Fruit fly (Drosophila melanogaster) whole organism, embryonic: ENCODE measurements around the gene CG10286.

Experiments used
- Atf3 ChIP-seq: fragments of 200-800 bp; sonication (Bioruptor generic); optimal IDR thresholded peaks from 3 replicates; lab custom pipeline; 2016; ENCODE audit warnings: missing biosample characterization, missing genetic modification characterization
- B-H1 ChIP-seq: fragments of 200-800 bp; sonication (Bioruptor generic); IDR thresholded peaks from 3 replicates; pipeline ENCODE4 v1.3.6; 2022; ENCODE audit warnings: missing biosample characterization, missing genetic modification characterization
- CG10267 ChIP-seq: fragments of 200-800 bp; sonication (Bioruptor generic); optimal IDR thresholded peaks from 2 replicates; lab custom pipeline; 2018; ENCODE audit warnings: missing biosample characterization, mild to moderate bottlenecking, missing genetic modification characterization, moderate library complexity
- CG10366 ChIP-seq: fragments of 200-800 bp; sonication (Bioruptor generic); IDR thresholded peaks from 2 replicates; pipeline ENCODE4 v1.3.6; 2022; ENCODE audit warnings: missing biosample characterization, missing genetic modification characterization
- CG10565 ChIP-seq: fragments of 200-800 bp; sonication (Bioruptor generic); optimal IDR thresholded peaks from 3 replicates; lab custom pipeline; 2016; ENCODE audit warnings: missing biosample characterization, mild to moderate bottlenecking, missing genetic modification characterization
- CG11085 ChIP-seq: fragments of 200-800 bp; sonication (Bioruptor generic); IDR thresholded peaks from 2 replicates; pipeline ENCODE4 v1.3.6; 2022; ENCODE audit warnings: missing biosample characterization, missing genetic modification characterization
- CG11093 ChIP-seq: fragments of 200-800 bp; sonication (Bioruptor generic); IDR thresholded peaks from 3 replicates; pipeline ENCODE4 v1.3.6; 2022; ENCODE audit warnings: missing biosample characterization, missing genetic modification characterization
- CG11504 ChIP-seq: fragments of 200-800 bp; sonication (Bioruptor generic); optimal IDR thresholded peaks from 3 replicates; lab custom pipeline; 2019; ENCODE audit warnings: missing biosample characterization, mild to moderate bottlenecking, missing genetic modification characterization, moderate library complexity
- CG12071 ChIP-seq: fragments of 200-800 bp; sonication (Bioruptor generic); optimal IDR thresholded peaks from 3 replicates; lab custom pipeline; 2018; ENCODE audit warnings: missing biosample characterization, mild to moderate bottlenecking, missing genetic modification characterization
- CG14965 ChIP-seq: fragments of 200-800 bp; sonication (Bioruptor generic); optimal IDR thresholded peaks from 2 replicates; lab custom pipeline; 2016; ENCODE audit warnings: missing biosample characterization, missing genetic modification characterization, borderline replicate concordance
- CG15514 ChIP-seq: fragments of 200-800 bp; sonication (Bioruptor generic); optimal IDR thresholded peaks from 3 replicates; lab custom pipeline; 2017; ENCODE audit warnings: missing biosample characterization, missing genetic modification characterization, mild to moderate bottlenecking, moderate library complexity, missing genetic modification reagents
- CG1603 ChIP-seq: fragments of 200-800 bp; sonication (Bioruptor generic); optimal IDR thresholded peaks from 2 replicates; lab custom pipeline; 2019; ENCODE audit warnings: missing biosample characterization, mild to moderate bottlenecking, missing genetic modification characterization, moderate library complexity
- CG17568 ChIP-seq: fragments of 200-800 bp; sonication (Bioruptor generic); optimal IDR thresholded peaks from 2 replicates; lab custom pipeline; 2018; ENCODE audit warnings: missing biosample characterization, mild to moderate bottlenecking, missing genetic modification characterization, moderate library complexity
- CG2116 ChIP-seq: fragments of 200-800 bp; sonication (Bioruptor generic); optimal IDR thresholded peaks from 3 replicates; lab custom pipeline; 2018; ENCODE audit warnings: missing biosample characterization, mild to moderate bottlenecking, missing genetic modification characterization
- CG30020 ChIP-seq: fragments of 200-800 bp; optimal IDR thresholded peaks from 2 replicates; lab custom pipeline; 2019; ENCODE audit warnings: missing biosample characterization, mild to moderate bottlenecking, missing genetic modification characterization, moderate library complexity
- CG31365 ChIP-seq: fragments of 200-800 bp; sonication (Bioruptor generic); optimal IDR thresholded peaks from 2 replicates; lab custom pipeline; 2018; ENCODE audit warnings: missing biosample characterization, mild to moderate bottlenecking, missing genetic modification characterization
- CG32532 ChIP-seq: fragments of 200-800 bp; sonication (Bioruptor generic); IDR thresholded peaks from 2 replicates; pipeline ENCODE4 v1.3.6; 2022; ENCODE audit warnings: missing biosample characterization, missing genetic modification characterization
- CG6689 ChIP-seq: fragments of 200-800 bp; sonication (Bioruptor generic); IDR thresholded peaks from 2 replicates; pipeline ENCODE4 v1.3.6; 2022; ENCODE audit warnings: missing biosample characterization, missing genetic modification characterization
- CG6854 ChIP-seq: fragments of 200-800 bp; sonication (Bioruptor generic); optimal IDR thresholded peaks from 3 replicates; lab custom pipeline; 2017; ENCODE audit warnings: missing biosample characterization, mild to moderate bottlenecking, missing genetic modification characterization
- CG7372 ChIP-seq: fragments of 200-800 bp; sonication (Bioruptor generic); IDR thresholded peaks from 2 replicates; pipeline ENCODE4 v1.3.6; 2022; ENCODE audit warnings: missing biosample characterization, missing genetic modification characterization
- Dip3 ChIP-seq: fragments of 200-800 bp; sonication (Bioruptor generic); optimal IDR thresholded peaks from 3 replicates; lab custom pipeline; 2016; ENCODE audit warnings: missing biosample characterization, missing genetic modification characterization
- Doc3 ChIP-seq: fragments of 200-800 bp; sonication (Bioruptor generic); IDR thresholded peaks from 3 replicates; pipeline ENCODE4 v1.3.6; 2022; ENCODE audit warnings: missing biosample characterization, missing genetic modification characterization; ENCODE audit not compliant: partially characterized antibody
- Dp ChIP-seq: fragments of 200-800 bp; sonication (Bioruptor generic); optimal IDR thresholded peaks from 2 replicates; lab custom pipeline; 2018; ENCODE audit warnings: missing biosample characterization, mild to moderate bottlenecking, missing genetic modification characterization, moderate library complexity
- Elba2 ChIP-seq: fragments of 200-800 bp; sonication (Bioruptor generic); optimal IDR thresholded peaks from 3 replicates; lab custom pipeline; 2016; ENCODE audit warnings: missing biosample characterization, missing genetic modification characterization
- Fer2 ChIP-seq: fragments of 200-800 bp; sonication (Bioruptor generic); optimal IDR thresholded peaks from 2 replicates; lab custom pipeline; 2018; ENCODE audit warnings: missing biosample characterization, mild to moderate bottlenecking, missing genetic modification characterization, moderate library complexity
- Fer3 ChIP-seq: fragments of 200-800 bp; sonication (Bioruptor generic); optimal IDR thresholded peaks from 2 replicates; lab custom pipeline; 2018; ENCODE audit warnings: missing biosample characterization, mild to moderate bottlenecking, missing genetic modification characterization, moderate library complexity
- HLHmδ ChIP-seq: fragments of 200-800 bp; sonication (Bioruptor generic); optimal IDR thresholded peaks from 2 replicates; lab custom pipeline; 2018; ENCODE audit warnings: missing biosample characterization, mild to moderate bottlenecking, missing genetic modification characterization, moderate library complexity
- HmgD ChIP-seq: fragments of 200-800 bp; sonication (Bioruptor generic); optimal IDR thresholded peaks from 3 replicates; lab custom pipeline; 2016; ENCODE audit warnings: missing biosample characterization, missing genetic modification characterization
- Hsf ChIP-seq: fragments of 200-800 bp; sonication (Bioruptor generic); optimal IDR thresholded peaks from 3 replicates; lab custom pipeline; 2016; ENCODE audit warnings: missing biosample characterization, missing genetic modification characterization
- Kr ChIP-seq: fragments of 200-800 bp; sonication (Bioruptor generic); optimal IDR thresholded peaks from 2 replicates; lab custom pipeline; 2017; ENCODE audit warnings: missing biosample characterization, mild to moderate bottlenecking, missing genetic modification characterization
- Oli ChIP-seq: fragments of 200-800 bp; sonication (Bioruptor generic); optimal IDR thresholded peaks from 2 replicates; lab custom pipeline; 2018; ENCODE audit warnings: missing biosample characterization, mild to moderate bottlenecking, missing genetic modification characterization, moderate library complexity
- Ravus ChIP-seq: fragments of 200-800 bp; sonication (Bioruptor generic); IDR thresholded peaks from 2 replicates; pipeline ENCODE4 v1.3.6; 2022; ENCODE audit warnings: missing biosample characterization, missing genetic modification characterization
- Sin3A ChIP-seq: fragments of >200 bp; optimal IDR thresholded peaks from 2 replicates; lab custom pipeline; 2018
- Sry-β ChIP-seq: fragments of 200-800 bp; sonication (Bioruptor generic); optimal IDR thresholded peaks from 2 replicates; lab custom pipeline; 2018; ENCODE audit warnings: missing biosample characterization, mild to moderate bottlenecking, missing genetic modification characterization, moderate library complexity
- Vsx1 ChIP-seq: fragments of 200-800 bp; sonication (Bioruptor generic); optimal IDR thresholded peaks from 2 replicates; lab custom pipeline; 2017; ENCODE audit warnings: missing biosample characterization, mild to moderate bottlenecking, missing genetic modification characterization, missing genetic modification reagents
- bsh ChIP-seq, 2 experiments: fragments of 200-800 bp; sonication (Bioruptor generic); optimal IDR thresholded peaks; 2 replicates each; lab custom pipeline; 2017 to 2018; ENCODE audit warnings: mild to moderate bottlenecking in 2 of 2, missing biosample characterization in 2 of 2, missing genetic modification characterization in 2 of 2, moderate library complexity in 1 of 2
- chm ChIP-seq: fragments of 200-800 bp; sonication (Bioruptor generic); IDR thresholded peaks from 2 replicates; pipeline ENCODE4 v1.3.6; 2022; ENCODE audit warnings: missing biosample characterization, missing genetic modification characterization
- croc ChIP-seq: fragments of 200-800 bp; sonication (Bioruptor generic); conservative IDR thresholded peaks from 3 replicates; pipeline ENCODE4 v1.3.6; 2022; ENCODE audit warnings: missing biosample characterization, missing genetic modification characterization
- disco-r ChIP-seq: fragments of 200-800 bp; sonication (Bioruptor generic); optimal IDR thresholded peaks from 2 replicates; lab custom pipeline; 2016; ENCODE audit warnings: missing biosample characterization, missing genetic modification characterization
- dysf ChIP-seq: fragments of 200-800 bp; sonication (Bioruptor generic); IDR thresholded peaks from 3 replicates; pipeline ENCODE4 v1.3.6; 2022; ENCODE audit warnings: missing biosample characterization, missing genetic modification characterization
- gsb-n ChIP-seq: fragments of 200-800 bp; sonication (Bioruptor generic); optimal IDR thresholded peaks from 3 replicates; lab custom pipeline; 2018; ENCODE audit warnings: missing biosample characterization, mild to moderate bottlenecking, missing genetic modification characterization
- h ChIP-seq: fragments of >200 bp; optimal IDR thresholded peaks from 2 replicates; lab custom pipeline; 2017
- nmo ChIP-seq: fragments of 200-800 bp; sonication (Bioruptor generic); optimal IDR thresholded peaks from 2 replicates; lab custom pipeline; 2018; ENCODE audit warnings: missing biosample characterization, mild to moderate bottlenecking, missing genetic modification characterization, moderate library complexity
- p53 ChIP-seq: fragments of 200-800 bp; sonication (Bioruptor generic); optimal IDR thresholded peaks from 2 replicates; lab custom pipeline; 2016; ENCODE audit warnings: missing biosample characterization, missing genetic modification characterization
- pfk ChIP-seq: fragments of 200-800 bp; sonication (Bioruptor generic); optimal IDR thresholded peaks from 2 replicates; lab custom pipeline; 2018; ENCODE audit warnings: missing biosample characterization, mild to moderate bottlenecking, missing genetic modification characterization, moderate library complexity
- psq ChIP-seq: fragments of 200-800 bp; sonication (Bioruptor generic); optimal IDR thresholded peaks from 2 replicates; lab custom pipeline; 2017; ENCODE audit warnings: missing biosample characterization, missing genetic modification characterization
- repo ChIP-seq: fragments of 200-800 bp; sonication (Bioruptor generic); optimal IDR thresholded peaks from 2 replicates; lab custom pipeline; 2016; ENCODE audit warnings: missing biosample characterization, missing genetic modification characterization
- sna ChIP-seq: fragments of 200-800 bp; sonication (Bioruptor generic); IDR thresholded peaks from 2 replicates; pipeline ENCODE4 v1.3.6; 2022; ENCODE audit warnings: missing biosample characterization, missing genetic modification characterization; ENCODE audit not compliant: partially characterized antibody
- sr ChIP-seq: fragments of 200-800 bp; sonication (Bioruptor generic); IDR thresholded peaks from 3 replicates; pipeline ENCODE4 v1.3.6; 2022; ENCODE audit warnings: missing biosample characterization, missing genetic modification characterization
- ttk ChIP-seq: fragments of 200-800 bp; sonication (Bioruptor generic); IDR thresholded peaks from 2 replicates; pipeline ENCODE4 v2.1.2; 2022; ENCODE audit warnings: missing biosample characterization, missing genetic modification characterization

CG10286 gene

DNA sequence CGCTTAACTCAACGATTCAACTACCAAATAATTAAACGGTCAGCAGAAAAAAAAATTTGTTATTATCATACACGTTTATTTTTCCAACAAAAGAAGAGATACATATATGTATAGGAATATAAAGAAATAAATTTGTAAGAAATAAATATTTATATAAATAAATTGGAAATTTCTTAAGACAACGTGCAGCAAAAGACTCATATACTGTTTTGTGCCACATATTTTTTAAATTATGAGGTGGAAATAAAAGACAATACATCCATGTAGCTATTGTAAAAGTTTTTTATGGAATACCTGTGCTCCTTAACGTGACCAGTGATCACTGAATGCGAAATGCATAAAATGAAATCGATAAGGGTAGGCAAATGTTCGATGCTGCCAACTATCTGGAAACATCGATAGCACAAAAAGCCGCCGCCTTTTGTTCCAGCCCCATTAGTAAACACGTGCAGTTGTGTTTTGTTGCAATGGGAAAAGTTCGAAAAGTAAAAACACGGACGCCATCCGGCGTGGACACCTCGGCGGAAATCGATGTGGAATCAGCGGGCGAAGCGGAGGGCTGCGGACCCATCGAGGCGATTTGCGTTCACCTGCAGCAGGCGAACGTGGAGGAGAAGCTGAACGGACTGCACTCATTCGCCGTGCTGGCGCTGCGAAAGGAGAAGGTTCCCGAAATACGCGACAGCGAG, at the start of gene CG10286 (continued):
- TF ChIP-seq Fer3 (tag; lab: Kevin White, UChicago), result peak; percentile 5
- TF ChIP-seq dysf (GFP tag; lab: Robert Waterston, UW), result peak; percentile 20; the same call in 2 of the 3 replicates
- no peak for TF ChIP-seq CG12071
- no peak for TF ChIP-seq Fer2 (tag; lab: Kevin White, UChicago)
- TF ChIP-seq CG31365 (tag; lab: Kevin White, UChicago), result no peak
- peak; percentile 12 for TF ChIP-seq CG30020
- TF ChIP-seq Sry-β (GFP tag; lab: Kevin White, UChicago), result peak; percentile 15
- TF ChIP-seq nmo (GFP tag; lab: Kevin White, UChicago), result peak; percentile 34
- TF ChIP-seq CG11504, result no peak
- TF ChIP-seq chm, result peak; percentile 35; the same call in 1 of the 2 replicates
- no peak for TF ChIP-seq Dip3
- no peak for TF ChIP-seq Oli (tag; lab: Kevin White, UChicago)
- TF ChIP-seq CG6689, result peak; percentile 48; the same call in 1 of the 2 replicates
- TF ChIP-seq repo, result peak; percentile 26
- TF ChIP-seq CG6854 (GFP tag; lab: Kevin White, UChicago), result no peak
- TF ChIP-seq CG7372 (GFP tag; lab: Robert Waterston, UW), result no peak
- peak; percentile 51; the same call in 2 of the 3 replicates for TF ChIP-seq Doc3 (GFP tag; lab: Robert Waterston, UW)
- peak; percentile 61 for TF ChIP-seq CG1603 (tag; lab: Kevin White, UChicago)
- TF ChIP-seq croc, result no peak
- no peak for TF ChIP-seq HLHmδ (GFP tag; lab: Kevin White, UChicago)
- TF ChIP-seq CG10267, result peak; percentile 55
- no peak for TF ChIP-seq CG17568 (GFP tag; lab: Kevin White, UChicago)
- no peak for TF ChIP-seq disco-r (GFP tag; lab: Kevin White, UChicago)
- peak; percentile 34 for TF ChIP-seq HmgD
- TF ChIP-seq Dp (GFP tag; lab: Kevin White, UChicago), result peak; percentile 22
- TF ChIP-seq bsh (GFP tag; optimal IDR thresholded peaks at IDR 0.05; lab: Kevin White, UChicago), result peak in 1 of 2 experiments; percentile 24
- TF ChIP-seq Sin3A (lab: Kevin White, UChicago), result peak; percentile 27
- no peak for TF ChIP-seq Kr (GFP tag; lab: Kevin White, UChicago)
- no peak for TF ChIP-seq Ravus (GFP tag; lab: Robert Waterston, UW)
- no peak for TF ChIP-seq pfk
- no peak for TF ChIP-seq CG14965 (GFP tag; lab: Kevin White, UChicago)
- TF ChIP-seq ttk (GFP tag; lab: Robert Waterston, UW), result no peak
- TF ChIP-seq CG15514, result peak; percentile 57
- TF ChIP-seq CG11085, result no peak
- no peak for TF ChIP-seq p53 (GFP tag; lab: Kevin White, UChicago)
- TF ChIP-seq CG10366 (GFP tag; lab: Robert Waterston, UW), result peak; percentile 18; the same call in 1 of the 2 replicates
- TF ChIP-seq Elba2 (GFP tag; lab: Kevin White, UChicago), result no peak
- TF ChIP-seq Vsx1, result no peak
- TF ChIP-seq Hsf (GFP tag; lab: Kevin White, UChicago), result peak; percentile 1
- TF ChIP-seq sr (GFP tag; lab: Robert Waterston, UW), result no peak
- no peak for TF ChIP-seq h (lab: Kevin White, UChicago)
- no peak; the same call in 2 of the 3 replicates for TF ChIP-seq CG11093 (GFP tag; lab: Robert Waterston, UW)
- no peak; the same call in none of the 2 replicates for TF ChIP-seq sna
- TF ChIP-seq psq (GFP tag; lab: Kevin White, UChicago), result no peak
- TF ChIP-seq B-H1 (GFP tag; lab: Robert Waterston, UW), result peak; percentile 44; the same call in 1 of the 3 replicates
- no peak for TF ChIP-seq gsb-n (tag; lab: Kevin White, UChicago)
- no peak for TF ChIP-seq Atf3 (GFP tag; lab: Kevin White, UChicago)
- TF ChIP-seq CG2116 (GFP tag; lab: Kevin White, UChicago), result peak; percentile 56
- peak; percentile 36 for TF ChIP-seq CG32532 (GFP tag; lab: Robert Waterston, UW)
- no peak for TF ChIP-seq CG10565
